Fruit fly (Drosophila melanogaster) whole organism, prepupa: ENCODE results near the gene CG31253.

ENCODE experiments used
- CG1621 ChIP-seq: fragments of 200-800 bp; sonication (Bioruptor generic); optimal IDR thresholded peaks from 3 replicates; lab custom pipeline; 2018; ENCODE audit warnings: missing biosample characterization, mild to moderate bottlenecking, missing genetic modification characterization
- CG6854 ChIP-seq: fragments of 200-800 bp; sonication (Bioruptor generic); optimal IDR thresholded peaks from 2 replicates; lab custom pipeline; 2017; ENCODE audit warnings: missing biosample characterization, mild to moderate bottlenecking, missing genetic modification characterization
- acj6 ChIP-seq: fragments of 200-800 bp; sonication (Bioruptor generic); optimal IDR thresholded peaks from 3 replicates; lab custom pipeline; 2016; ENCODE audit warnings: missing biosample characterization, missing genetic modification characterization
- cyc ChIP-seq: fragments of 200-800 bp; sonication (Bioruptor generic); optimal IDR thresholded peaks from 3 replicates; lab custom pipeline; 2016; ENCODE audit warnings: missing biosample characterization, missing genetic modification characterization

DNA sequence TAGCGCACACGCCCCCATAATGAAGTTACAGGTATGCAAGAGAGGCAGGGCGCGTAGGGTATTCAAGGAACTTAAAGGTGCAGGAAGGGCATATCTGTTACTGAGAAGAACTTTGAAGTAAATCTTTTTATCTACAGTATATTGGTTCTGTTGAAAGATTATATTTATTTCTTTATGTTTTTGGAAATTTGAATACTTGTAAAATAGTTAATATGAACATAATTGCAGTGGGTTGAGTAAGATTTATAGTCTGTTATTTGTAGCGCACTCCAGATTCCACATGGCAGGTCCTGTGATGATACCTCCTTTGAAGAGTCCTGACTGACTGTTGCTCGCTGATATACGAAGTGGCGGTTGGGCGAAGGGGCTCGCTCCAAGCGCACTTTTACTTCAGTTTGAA lies 43.7 kb upstream of the CG31253 start:
- TF ChIP-seq cyc (GFP tag; lab: Kevin White, UChicago) (no peak), acj6 (GFP tag; lab: Kevin White, UChicago) (no peak), CG6854 (GFP tag; lab: Kevin White, UChicago) (no peak), CG1621 (tag; lab: Kevin White, UChicago) (no peak)
